Worm (Caenorhabditis elegans) whole organism, L4/young adult: ENCODE results near the gene ZC239.13.

ENCODE experiments used
- W03F9.2 ChIP-seq: fragments of 150-350 bp; optimal IDR thresholded peaks from 2 replicates; lab custom pipeline; 2014; ENCODE audit warnings: missing biosample characterization, missing genetic modification characterization
- dao-5 ChIP-seq: sonication (generic microtip); optimal IDR thresholded peaks from 2 replicates; lab custom pipeline; 2016; ENCODE audit warnings: missing genotype, missing genetic modification characterization, moderate library complexity, missing compliant biosample characterization
- him-1 ChIP-seq: sonication (generic microtip); optimal IDR thresholded peaks from 2 replicates; lab custom pipeline; 2016; ENCODE audit warnings: missing genotype, missing genetic modification reagents, missing genetic modification characterization, missing compliant biosample characterization

The ZC239.13 gene

ce11 chrII:3222686-3223085, at the start of gene ZC239.13:
Gene ZC239.13, minus strand, starts transcription at chrII:3222839.
- TF ChIP-seq dao-5 (tag; lab: Kevin White, UChicago) (no peak), him-1 (tag; lab: Kevin White, UChicago) (no peak), W03F9.2 (no peak)

ce11 chrII:3270598-3270997, 48.0 kb upstream of the ZC239.13 start:
- TF ChIP-seq dao-5 (tag; lab: Kevin White, UChicago) (no peak), him-1 (tag; lab: Kevin White, UChicago) (no peak), W03F9.2 (no peak)

ce11 chrII:3267815-3268214, 45.2 kb upstream of the ZC239.13 start:
- TF ChIP-seq W03F9.2 (no peak), dao-5 (tag; lab: Kevin White, UChicago) (no peak), him-1 (tag; lab: Kevin White, UChicago) (no peak)

ce11 chrII:3267365-3267764, 44.7 kb upstream of the ZC239.13 start, which contains the start of gene F02E11.7:
Gene F02E11.7, plus strand, starts transcription at chrII:3267665.
- no peak for TF ChIP-seq dao-5 (tag; lab: Kevin White, UChicago)
- no peak for TF ChIP-seq W03F9.2
- no peak for TF ChIP-seq him-1 (tag; lab: Kevin White, UChicago)

- no peak for TF ChIP-seq dao-5 (tag; lab: Kevin White, UChicago)
- TF ChIP-seq W03F9.2, result no peak
- TF ChIP-seq him-1 (tag; lab: Kevin White, UChicago), result no peak
Measured at ce11 chrII:3264704-3265103, 42.1 kb upstream of the ZC239.13 start.

ce11 chrII:3262504-3262903, 39.9 kb upstream of the ZC239.13 start, which contains the start of gene F02E11.2:
Gene F02E11.2, plus strand, starts transcription at chrII:3262804.
- TF ChIP-seq W03F9.2 (no peak), him-1 (tag; lab: Kevin White, UChicago) (no peak), dao-5 (tag; lab: Kevin White, UChicago) (no peak)

ce11 chrII:3259254-3259653, 36.6 kb upstream of the ZC239.13 start, which contains the start of gene gcy-19:
Gene gcy-19, minus strand, starts transcription at chrII:3259354.
- no peak for TF ChIP-seq him-1 (tag; lab: Kevin White, UChicago)
- no peak for TF ChIP-seq dao-5 (tag; lab: Kevin White, UChicago)
- TF ChIP-seq W03F9.2, result no peak

- TF ChIP-seq dao-5 (tag; lab: Kevin White, UChicago), result no peak
Measured at ce11 chrII:3251782-3252181, 29.1 kb upstream of the ZC239.13 start.

- TF ChIP-seq him-1 (tag; lab: Kevin White, UChicago) (no peak), W03F9.2 (no peak), dao-5 (tag; lab: Kevin White, UChicago) (no peak)
Measured at ce11 chrII:3250195-3250594, 27.6 kb upstream of the ZC239.13 start.

ce11 chrII:3249406-3249805, 26.8 kb upstream of the ZC239.13 start, which contains the start of gene clec-124:
Gene clec-124, plus strand, starts transcription at chrII:3249706.
- no peak for TF ChIP-seq him-1 (tag; lab: Kevin White, UChicago)
- no peak for TF ChIP-seq dao-5 (tag; lab: Kevin White, UChicago)
- TF ChIP-seq W03F9.2, result no peak

ce11 chrII:3248043-3248718, 25.5 kb upstream of the ZC239.13 start, which contains the start of the genes fbxc-50 and C17F4.2:
Gene fbxc-50, minus strand, starts transcription at chrII:3248123.
Gene C17F4.2, plus strand, starts transcription at chrII:3248668.
- TF ChIP-seq dao-5 (tag; lab: Kevin White, UChicago), result no peak
- no peak for TF ChIP-seq W03F9.2
- no peak for TF ChIP-seq him-1 (tag; lab: Kevin White, UChicago)

- TF ChIP-seq him-1 (tag; lab: Kevin White, UChicago), result no peak
- no peak for TF ChIP-seq W03F9.2
Measured at ce11 chrII:3247556-3247955, 24.9 kb upstream of the ZC239.13 start.

ce11 chrII:3245836-3246235, 23.2 kb upstream of the ZC239.13 start, which contains the start of gene C17F4.7:
Gene C17F4.7, minus strand, starts transcription at chrII:3246015.
- TF ChIP-seq W03F9.2, result no peak
- no peak for TF ChIP-seq him-1 (tag; lab: Kevin White, UChicago)
- no peak for TF ChIP-seq dao-5 (tag; lab: Kevin White, UChicago)

- TF ChIP-seq W03F9.2, result no peak
- TF ChIP-seq dao-5 (tag; lab: Kevin White, UChicago), result no peak
- TF ChIP-seq him-1 (tag; lab: Kevin White, UChicago), result no peak
Measured at ce11 chrII:3244758-3245157, 22.1 kb upstream of the ZC239.13 start.

- no peak for TF ChIP-seq dao-5 (tag; lab: Kevin White, UChicago)
- TF ChIP-seq him-1 (tag; lab: Kevin White, UChicago), result no peak
- TF ChIP-seq W03F9.2, result no peak
Measured at ce11 chrII:3244070-3244469, 21.4 kb upstream of the ZC239.13 start, which contains the start of gene C17F4.12. Gene C17F4.12, minus strand, starts transcription at chrII:3244170.
